Fruit fly (Drosophila melanogaster) whole organism, embryonic: ENCODE data around the gene Jupiter.

ENCODE experiments used
- ATbp ChIP-seq: fragments of 200-800 bp; sonication (Bioruptor generic); optimal IDR thresholded peaks from 2 replicates; lab custom pipeline; 2017; ENCODE audit warnings: missing biosample characterization, mild to moderate bottlenecking, missing genetic modification characterization, missing genetic modification reagents
- Awh ChIP-seq: fragments of 200-800 bp; sonication (Bioruptor generic); IDR thresholded peaks from 2 replicates; pipeline ENCODE4, ENCODE4 v1.3.6; 2022; ENCODE audit warnings: missing biosample characterization, missing genetic modification characterization
- CG10274 ChIP-seq: fragments of 200-800 bp; sonication (Bioruptor generic); optimal IDR thresholded peaks from 3 replicates; lab custom pipeline; 2017; ENCODE audit warnings: missing biosample characterization, mild to moderate bottlenecking, missing genetic modification characterization
- CG10321 ChIP-seq: fragments of 200-800 bp; sonication (Bioruptor generic); IDR thresholded peaks from 2 replicates; pipeline ENCODE4 v1.3.6; 2022; ENCODE audit warnings: missing biosample characterization, missing genetic modification characterization
- CG10654 ChIP-seq: fragments of 200-800 bp; sonication (Bioruptor generic); optimal IDR thresholded peaks from 2 replicates; lab custom pipeline; 2016; ENCODE audit warnings: missing biosample characterization, missing genetic modification characterization
- CG13775 ChIP-seq: fragments of 200-800 bp; sonication (Bioruptor generic); optimal IDR thresholded peaks from 3 replicates; lab custom pipeline; 2017; ENCODE audit warnings: missing biosample characterization, mild to moderate bottlenecking, missing genetic modification characterization
- CG14710 ChIP-seq: fragments of 200-800 bp; sonication (Bioruptor generic); optimal IDR thresholded peaks from 3 replicates; lab custom pipeline; 2019; ENCODE audit warnings: missing biosample characterization, mild to moderate bottlenecking, missing genetic modification characterization, moderate library complexity
- CG15073 ChIP-seq: fragments of 200-800 bp; sonication (Bioruptor generic); optimal IDR thresholded peaks from 2 replicates; lab custom pipeline; 2016; ENCODE audit warnings: missing biosample characterization, missing genetic modification characterization
- CG15269 ChIP-seq: fragments of 200-800 bp; sonication (Bioruptor generic); optimal IDR thresholded peaks from 2 replicates; lab custom pipeline; 2018; ENCODE audit warnings: missing biosample characterization, mild to moderate bottlenecking, missing genetic modification characterization, moderate library complexity
- CG1529 ChIP-seq: fragments of 200-800 bp; sonication (Bioruptor generic); optimal IDR thresholded peaks from 3 replicates; lab custom pipeline; 2018; ENCODE audit warnings: missing biosample characterization, missing genetic modification characterization
- CG17328 ChIP-seq: fragments of 200-800 bp; sonication (Bioruptor generic); IDR thresholded peaks from 2 replicates; pipeline ENCODE4 v1.3.6; 2022; ENCODE audit warnings: missing biosample characterization, missing genetic modification characterization
- CG3726 ChIP-seq: fragments of 200-800 bp; sonication (Bioruptor generic); IDR thresholded peaks from 3 replicates; pipeline ENCODE4, ENCODE4 v1.3.6; 2022; ENCODE audit warnings: missing biosample characterization, missing genetic modification characterization
- CG3995 ChIP-seq: fragments of 200-800 bp; sonication (Bioruptor generic); optimal IDR thresholded peaks from 3 replicates; lab custom pipeline; 2016; ENCODE audit warnings: missing biosample characterization, missing genetic modification characterization
- CG42726 ChIP-seq: fragments of 200-800 bp; sonication (Bioruptor generic); IDR thresholded peaks from 2 replicates; pipeline ENCODE4 v1.3.6; 2022; ENCODE audit warnings: missing biosample characterization, missing genetic modification characterization; ENCODE audit not compliant: partially characterized antibody
- CG43689 ChIP-seq: fragments of 200-800 bp; sonication (Bioruptor generic); IDR thresholded peaks from 2 replicates; pipeline ENCODE4 v1.3.6; 2022; ENCODE audit warnings: missing biosample characterization, missing genetic modification characterization
- CG6765 ChIP-seq: fragments of 200-800 bp; sonication (Bioruptor generic); optimal IDR thresholded peaks from 3 replicates; lab custom pipeline; 2017; ENCODE audit warnings: missing biosample characterization, mild to moderate bottlenecking, missing genetic modification characterization
- CG6813 ChIP-seq: fragments of 200-800 bp; sonication (Bioruptor generic); optimal IDR thresholded peaks from 2 replicates; lab custom pipeline; 2017; ENCODE audit warnings: missing biosample characterization, missing genetic modification characterization, mild to moderate bottlenecking, moderate library complexity, missing genetic modification reagents
- CG9727 ChIP-seq: fragments of 200-800 bp; sonication (Bioruptor generic); optimal IDR thresholded peaks from 3 replicates; lab custom pipeline; 2017; ENCODE audit warnings: missing biosample characterization, mild to moderate bottlenecking, missing genetic modification characterization
- CG9817 ChIP-seq: fragments of 200-800 bp; sonication (Bioruptor generic); optimal IDR thresholded peaks from 2 replicates; lab custom pipeline; 2018; ENCODE audit warnings: missing biosample characterization, mild to moderate bottlenecking, missing genetic modification characterization, moderate library complexity
- Deaf1 ChIP-seq: fragments of 200-800 bp; optimal IDR thresholded peaks from 3 replicates; lab custom pipeline; 2019; ENCODE audit warnings: missing biosample characterization, mild to moderate bottlenecking, missing genetic modification characterization, moderate library complexity
- Dip3 ChIP-seq: fragments of 200-800 bp; sonication (Bioruptor generic); optimal IDR thresholded peaks from 3 replicates; lab custom pipeline; 2016; ENCODE audit warnings: missing biosample characterization, missing genetic modification characterization
- Dref ChIP-seq: fragments of 200-800 bp; sonication (Bioruptor generic); IDR thresholded peaks from 2 replicates; pipeline ENCODE4 v1.3.6; 2022; ENCODE audit warnings: missing biosample characterization, missing genetic modification characterization
- E2f2 ChIP-seq: fragments of 200-800 bp; sonication (Bioruptor generic); IDR thresholded peaks from 2 replicates; pipeline ENCODE4 v1.3.6; 2022; ENCODE audit warnings: missing biosample characterization, missing genetic modification characterization
- Gsc ChIP-seq: fragments of 200-800 bp; sonication (Bioruptor generic); IDR thresholded peaks from 2 replicates; pipeline ENCODE4 v1.3.6; 2022; ENCODE audit warnings: missing biosample characterization, missing genetic modification characterization
- HLHmδ ChIP-seq: fragments of 200-800 bp; sonication (Bioruptor generic); optimal IDR thresholded peaks from 2 replicates; lab custom pipeline; 2018; ENCODE audit warnings: missing biosample characterization, mild to moderate bottlenecking, missing genetic modification characterization, moderate library complexity
- Hr51 ChIP-seq, 2 experiments: fragments of 200-800 bp; sonication (Bioruptor generic); optimal IDR thresholded peaks; 2 replicates in 1 of 2; 3 replicates in 1 of 2; lab custom pipeline; 2016 to 2018; ENCODE audit warnings: missing biosample characterization in 2 of 2, missing genetic modification characterization in 2 of 2, mild to moderate bottlenecking in 1 of 2, moderate library complexity in 1 of 2
- Med ChIP-seq: fragments of 200-800 bp; sonication (Bioruptor generic); peaks from one replicate; lab custom pipeline; 2016; ENCODE audit warnings: missing biosample characterization, missing genetic modification characterization, mild to moderate bottlenecking, inconsistent platforms, moderate library complexity
- Sox100B ChIP-seq: fragments of 200-800 bp; sonication (Bioruptor generic); optimal IDR thresholded peaks from 3 replicates; lab custom pipeline; 2018; ENCODE audit warnings: missing biosample characterization, mild to moderate bottlenecking, missing genetic modification characterization
- Tbp ChIP-seq: fragments of >200 bp; optimal IDR thresholded peaks from 2 replicates; lab custom pipeline; 2018; ENCODE audit warnings: missing biosample characterization, missing genetic modification characterization
- ara ChIP-seq: fragments of 200-800 bp; sonication (Bioruptor generic); IDR thresholded peaks from 2 replicates; pipeline ENCODE4 v1.3.6; 2022; ENCODE audit warnings: missing biosample characterization, missing genetic modification characterization
- bigmax ChIP-seq: fragments of 200-800 bp; sonication (Bioruptor generic); optimal IDR thresholded peaks from 2 replicates; lab custom pipeline; 2018; ENCODE audit warnings: missing biosample characterization, mild to moderate bottlenecking, missing genetic modification characterization
- bsh ChIP-seq, 2 experiments: fragments of 200-800 bp; sonication (Bioruptor generic); optimal IDR thresholded peaks; 2 replicates each; lab custom pipeline; 2017 to 2018; ENCODE audit warnings: mild to moderate bottlenecking in 2 of 2, missing biosample characterization in 2 of 2, missing genetic modification characterization in 2 of 2, moderate library complexity in 1 of 2
- chif ChIP-seq, 2 experiments: fragments of 200-800 bp; sonication (Bioruptor generic); optimal IDR thresholded peaks; 3 replicates each; lab custom pipeline; 2016; ENCODE audit warnings: missing biosample characterization in 2 of 2, missing genetic modification characterization in 2 of 2
- dmrt11E ChIP-seq: fragments of 200-800 bp; sonication (Bioruptor generic); optimal IDR thresholded peaks from 3 replicates; lab custom pipeline; 2018; ENCODE audit warnings: missing biosample characterization, mild to moderate bottlenecking, missing genetic modification characterization, moderate library complexity
- gce ChIP-seq: fragments of 200-800 bp; sonication (Bioruptor generic); IDR thresholded peaks from 3 replicates; pipeline ENCODE4 v1.3.6; 2022; ENCODE audit warnings: missing biosample characterization, missing genetic modification characterization
- gcm2 ChIP-seq: fragments of 200-800 bp; sonication (Bioruptor generic); optimal IDR thresholded peaks from 2 replicates; lab custom pipeline; 2016; ENCODE audit warnings: missing biosample characterization, missing genetic modification characterization
- hb ChIP-seq: fragments of 200-800 bp; sonication (Bioruptor generic); IDR thresholded peaks from 3 replicates; pipeline ENCODE4 v1.3.6; 2022; ENCODE audit warnings: missing biosample characterization, missing genetic modification characterization; ENCODE audit not compliant: partially characterized antibody
- insv ChIP-seq, 2 experiments: fragments of 200-800 bp; sonication (Bioruptor generic); optimal IDR thresholded peaks; 3 replicates each; lab custom pipeline; 2016 to 2018; ENCODE audit warnings: missing biosample characterization in 2 of 2, missing genetic modification characterization in 2 of 2
- mld ChIP-seq: fragments of 200-800 bp; sonication (Bioruptor generic); IDR thresholded peaks from 3 replicates; pipeline ENCODE4 v1.3.6; 2022; ENCODE audit warnings: missing biosample characterization, missing genetic modification characterization; ENCODE audit not compliant: partially characterized antibody
- odd ChIP-seq: fragments of 200-800 bp; sonication (Bioruptor generic); optimal IDR thresholded peaks from 2 replicates; lab custom pipeline; 2017; ENCODE audit warnings: missing biosample characterization, mild to moderate bottlenecking, missing genetic modification characterization
- pan ChIP-seq, 4 experiments: fragments of >200 bp in 3 of 4; fragments of 200-800 bp in 1 of 4; sonication (Bioruptor generic) in 1 of 4; optimal IDR thresholded peaks in 3 of 4; IDR thresholded peaks in 1 of 4; 2 replicates each; pipeline versions ENCODE4 v1.3.6 to Lab custom; 2017 to 2022; ENCODE audit warnings: missing biosample characterization in 2 of 4, missing genetic modification characterization in 2 of 4, mixed read lengths in 1 of 4
- pfk ChIP-seq: fragments of 200-800 bp; sonication (Bioruptor generic); optimal IDR thresholded peaks from 2 replicates; lab custom pipeline; 2018; ENCODE audit warnings: missing biosample characterization, mild to moderate bottlenecking, missing genetic modification characterization, moderate library complexity
- pum ChIP-seq: fragments of 200-800 bp; sonication (Bioruptor generic); optimal IDR thresholded peaks from 2 replicates; lab custom pipeline; 2016; ENCODE audit warnings: missing biosample characterization, missing genetic modification characterization
- sima ChIP-seq: fragments of 200-800 bp; sonication (Bioruptor generic); optimal IDR thresholded peaks from 2 replicates; lab custom pipeline; 2016; ENCODE audit warnings: missing biosample characterization, missing genetic modification characterization
- tap ChIP-seq: fragments of 200-800 bp; optimal IDR thresholded peaks from 3 replicates; lab custom pipeline; 2019; ENCODE audit warnings: missing biosample characterization, mild to moderate bottlenecking, missing genetic modification characterization, moderate library complexity
- trem ChIP-seq: fragments of 200-800 bp; optimal IDR thresholded peaks from 3 replicates; lab custom pipeline; 2019; ENCODE audit warnings: missing biosample characterization, mild to moderate bottlenecking, missing genetic modification characterization, moderate library complexity
- unpg ChIP-seq: fragments of 200-800 bp; sonication (Bioruptor generic); optimal IDR thresholded peaks from 3 replicates; lab custom pipeline; 2018; ENCODE audit warnings: missing biosample characterization, mild to moderate bottlenecking, missing genetic modification characterization, moderate library complexity

The Jupiter gene

DNA sequence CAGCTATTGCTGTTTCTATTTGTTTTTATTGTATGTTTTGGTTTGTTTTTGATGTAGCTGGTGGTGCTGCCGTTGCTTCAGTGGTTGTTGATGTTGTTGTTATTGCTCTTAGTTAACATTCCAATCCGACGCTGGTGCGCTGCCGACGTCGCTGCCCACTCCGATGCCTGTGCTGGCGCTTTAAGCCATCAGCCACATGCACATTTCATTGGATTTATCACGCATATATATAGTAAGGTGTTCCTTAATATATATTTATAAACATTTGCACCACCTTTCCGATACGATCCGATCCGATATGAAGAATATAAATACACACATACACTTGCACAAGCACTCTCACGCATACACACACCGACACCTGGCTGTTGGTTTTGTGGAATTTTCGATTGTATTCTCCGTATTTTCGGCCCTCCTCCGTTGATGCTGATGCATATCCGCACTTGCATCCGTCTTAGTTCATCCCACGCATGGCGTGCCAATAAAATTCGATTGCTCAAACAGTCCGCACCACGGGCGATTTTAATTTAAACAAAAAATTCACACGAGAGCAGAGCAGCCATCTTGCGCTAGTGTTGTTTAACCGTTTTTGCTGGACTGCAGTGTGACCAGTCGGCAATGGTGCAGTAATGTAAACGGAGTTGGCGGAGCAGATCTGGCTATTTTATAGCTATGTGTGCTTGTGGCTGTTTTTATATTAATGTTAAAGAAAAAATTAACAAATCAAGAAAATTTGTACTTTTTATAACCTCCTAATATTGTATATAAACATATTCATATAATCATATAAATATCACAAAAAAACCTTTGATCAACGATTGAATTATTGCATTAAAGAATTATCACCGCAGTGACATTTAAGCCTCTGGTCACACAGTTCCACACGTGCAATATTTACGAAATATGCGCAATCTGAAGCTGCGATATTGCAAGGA, 30.7 kb upstream of the Jupiter start, which contains the start of the genes Csk and Elp1 (continued):
- TF ChIP-seq hb (GFP tag; lab: Robert Waterston, UW), result no peak
- no peak for TF ChIP-seq CG6813 (GFP tag; lab: Kevin White, UChicago)
- no peak for TF ChIP-seq gce (GFP tag; lab: Robert Waterston, UW)
- no peak for TF ChIP-seq pan (optimal IDR thresholded peaks at IDR 0.05; lab: Kevin White, UChicago)
- TF ChIP-seq pan (GFP tag; optimal IDR thresholded peaks at IDR 0.05 in 1 of 2, IDR thresholded peaks at IDR 0.05 in 1 of 2), result no peak
- TF ChIP-seq CG15269 (tag; lab: Kevin White, UChicago), result peak; percentile 44
- TF ChIP-seq ATbp, result no peak
- no peak for TF ChIP-seq chif (GFP tag; optimal IDR thresholded peaks at IDR 0.05; lab: Kevin White, UChicago)
- peak; percentile 11 for TF ChIP-seq HLHmδ (GFP tag; lab: Kevin White, UChicago)
- TF ChIP-seq CG10321 (GFP tag; lab: Robert Waterston, UW), result no peak
- no peak for TF ChIP-seq CG42726
- peak; percentile 24; the same call in 1 of the 2 replicates for TF ChIP-seq ara (GFP tag; lab: Robert Waterston, UW)
- TF ChIP-seq unpg, result peak; percentile 50
- peak; percentile 91 for TF ChIP-seq Med (GFP tag; lab: Kevin White, UChicago)
- TF ChIP-seq pum (GFP tag; lab: Kevin White, UChicago), result peak; percentile 12
- TF ChIP-seq CG13775 (GFP tag; lab: Kevin White, UChicago), result peak; percentile 68
- peak; percentile 59 for TF ChIP-seq Sox100B (GFP tag; lab: Kevin White, UChicago)
- TF ChIP-seq CG9817, result peak; percentile 58
- no peak for TF ChIP-seq CG15073 (GFP tag; lab: Kevin White, UChicago)
- no peak for TF ChIP-seq mld (GFP tag; lab: Robert Waterston, UW)
- TF ChIP-seq Tbp (GFP tag; lab: Kevin White, UChicago), result no peak
- TF ChIP-seq CG1529 (GFP tag; lab: Kevin White, UChicago), result no peak
- TF ChIP-seq pfk (GFP tag; lab: Kevin White, UChicago), result no peak
- TF ChIP-seq sima (GFP tag; lab: Kevin White, UChicago), result no peak
- TF ChIP-seq CG10654, result peak; percentile 46
- no peak for TF ChIP-seq Awh (GFP tag; lab: Robert Waterston, UW)
- TF ChIP-seq CG6765, result no peak
- TF ChIP-seq CG43689, result no peak
- peak; percentile 58 for TF ChIP-seq dmrt11E (tag; lab: Kevin White, UChicago)
- TF ChIP-seq CG9727 (GFP tag; lab: Kevin White, UChicago), result peak; percentile 65
- peak; percentile 40 to 51 for TF ChIP-seq Hr51 (GFP tag; optimal IDR thresholded peaks at IDR 0.05; lab: Kevin White, UChicago)
- no peak for TF ChIP-seq CG17328
- TF ChIP-seq bigmax (GFP tag; lab: Kevin White, UChicago), result no peak
- peak; percentile 16 for TF ChIP-seq Deaf1
- TF ChIP-seq CG10274 (GFP tag; lab: Kevin White, UChicago), result no peak
- TF ChIP-seq CG3726 (GFP tag; lab: Robert Waterston, UW), result no peak
- peak; percentile 35 for TF ChIP-seq Dip3 (GFP tag; lab: Kevin White, UChicago)
- peak in 1 of 2 experiments; percentile 59 for TF ChIP-seq insv (GFP tag; optimal IDR thresholded peaks at IDR 0.05; lab: Kevin White, UChicago)
- peak; percentile 68 for TF ChIP-seq trem
- TF ChIP-seq odd (GFP tag; lab: Kevin White, UChicago), result no peak
- TF ChIP-seq E2f2 (GFP tag; lab: Robert Waterston, UW), result peak; percentile 40
- TF ChIP-seq Gsc (GFP tag; lab: Robert Waterston, UW), result no peak
- TF ChIP-seq gcm2 (GFP tag; lab: Kevin White, UChicago), result no peak
- no peak for TF ChIP-seq tap (tag; lab: Kevin White, UChicago)
- peak; percentile 30; the same call in 1 of the 2 replicates for TF ChIP-seq Dref (GFP tag; lab: Robert Waterston, UW)
- peak; percentile 56 for TF ChIP-seq CG3995
- TF ChIP-seq bsh (GFP tag; optimal IDR thresholded peaks at IDR 0.05; lab: Kevin White, UChicago), result peak in 1 of 2 experiments; percentile 40
- TF ChIP-seq CG14710 (tag; lab: Kevin White, UChicago), result peak; percentile 85
